Fruit fly (Drosophila melanogaster) whole organism, embryonic: Measurements from ENCODE around the gene LysB.

ENCODE experiments used
- Adf1 ChIP-seq: fragments of 200-800 bp; sonication (Bioruptor generic); IDR thresholded peaks from 2 replicates; pipeline ENCODE4 v1.3.6; 2022; ENCODE audit warnings: missing biosample characterization, missing genetic modification characterization
- Aef1 ChIP-seq: fragments of 200-800 bp; sonication (Bioruptor generic); IDR thresholded peaks from 3 replicates; pipeline ENCODE4 v1.3.6; 2022; ENCODE audit warnings: missing biosample characterization, missing genetic modification characterization
- CG10321 ChIP-seq: fragments of 200-800 bp; sonication (Bioruptor generic); IDR thresholded peaks from 2 replicates; pipeline ENCODE4 v1.3.6; 2022; ENCODE audit warnings: missing biosample characterization, missing genetic modification characterization
- CG10366 ChIP-seq: fragments of 200-800 bp; sonication (Bioruptor generic); IDR thresholded peaks from 2 replicates; pipeline ENCODE4 v1.3.6; 2022; ENCODE audit warnings: missing biosample characterization, missing genetic modification characterization
- CG13287 ChIP-seq: fragments of 200-800 bp; sonication (Bioruptor generic); IDR thresholded peaks from 2 replicates; pipeline ENCODE4 v1.3.6; 2022; ENCODE audit warnings: missing biosample characterization, missing genetic modification characterization; ENCODE audit not compliant: partially characterized antibody
- CG14441 ChIP-seq: fragments of 200-800 bp; sonication (Bioruptor generic); IDR thresholded peaks from 2 replicates; pipeline ENCODE4 v1.3.6; 2022; ENCODE audit warnings: missing biosample characterization, missing genetic modification characterization
- CG17385 ChIP-seq: fragments of 200-800 bp; sonication (Bioruptor generic); optimal IDR thresholded peaks from 3 replicates; lab custom pipeline; 2018; ENCODE audit warnings: missing biosample characterization, mild to moderate bottlenecking, missing genetic modification characterization
- CG1832 ChIP-seq: fragments of 200-800 bp; sonication (Bioruptor generic); optimal IDR thresholded peaks from 2 replicates; lab custom pipeline; 2017; ENCODE audit warnings: missing biosample characterization, mild to moderate bottlenecking, missing genetic modification characterization, inconsistent platforms
- CG3065 ChIP-seq: fragments of 200-800 bp; sonication (Bioruptor generic); optimal IDR thresholded peaks from 2 replicates; lab custom pipeline; 2016; ENCODE audit warnings: missing biosample characterization, missing genetic modification characterization
- CG3281 ChIP-seq: fragments of 200-800 bp; sonication (Bioruptor generic); optimal IDR thresholded peaks from 3 replicates; lab custom pipeline; 2017; ENCODE audit warnings: missing biosample characterization, mild to moderate bottlenecking, missing genetic modification characterization
- CG4360 ChIP-seq: fragments of 200-800 bp; sonication (Bioruptor generic); IDR thresholded peaks from 2 replicates; pipeline ENCODE4 v1.3.6; 2022; ENCODE audit warnings: missing biosample characterization, missing genetic modification characterization
- CG6791 ChIP-seq: fragments of 200-800 bp; sonication (Bioruptor generic); IDR thresholded peaks from 3 replicates; pipeline ENCODE4 v1.3.6; 2022; ENCODE audit warnings: missing biosample characterization, missing genetic modification characterization; ENCODE audit not compliant: partially characterized antibody
- CG8290 ChIP-seq, 3 experiments: fragments of 200-800 bp; sonication (Bioruptor generic); optimal IDR thresholded peaks; 2 replicates each; lab custom pipeline; 2016 to 2019; ENCODE audit warnings: missing biosample characterization in 3 of 3, missing genetic modification characterization in 3 of 3, mild to moderate bottlenecking in 2 of 3, moderate library complexity in 1 of 3
- CG8924 ChIP-seq: fragments of 200-800 bp; optimal IDR thresholded peaks from 3 replicates; lab custom pipeline; 2019; ENCODE audit warnings: missing biosample characterization, mild to moderate bottlenecking, missing genetic modification characterization, moderate library complexity
- CG9609 ChIP-seq: fragments of 200-800 bp; sonication (Bioruptor generic); optimal IDR thresholded peaks from 3 replicates; lab custom pipeline; 2016; ENCODE audit warnings: missing biosample characterization, missing genetic modification characterization
- CG9932 ChIP-seq: fragments of 200-800 bp; sonication (Bioruptor generic); IDR thresholded peaks from 2 replicates; pipeline ENCODE4 v1.3.6; 2022; ENCODE audit warnings: missing biosample characterization, missing genetic modification characterization
- D ChIP-seq, 2 experiments: fragments of 200-800 bp in 1 of 2; fragments of >200 bp in 1 of 2; sonication (Bioruptor generic) in 1 of 2; optimal IDR thresholded peaks; 2 replicates in 1 of 2; 3 replicates in 1 of 2; lab custom pipeline; 2017; ENCODE audit warnings: mild to moderate bottlenecking in 1 of 2, missing biosample characterization in 1 of 2, missing genetic modification characterization in 1 of 2, missing genetic modification reagents in 1 of 2
- Deaf1 ChIP-seq: fragments of 200-800 bp; optimal IDR thresholded peaks from 3 replicates; lab custom pipeline; 2019; ENCODE audit warnings: missing biosample characterization, mild to moderate bottlenecking, missing genetic modification characterization, moderate library complexity
- Drgx ChIP-seq: fragments of 200-800 bp; sonication (Bioruptor generic); IDR thresholded peaks from 2 replicates; pipeline ENCODE4 v1.3.6; 2022; ENCODE audit warnings: missing biosample characterization, missing genetic modification characterization
- Hr3 ChIP-seq: fragments of 200-800 bp; sonication (Bioruptor generic); optimal IDR thresholded peaks from 3 replicates; lab custom pipeline; 2016; ENCODE audit warnings: missing biosample characterization, missing genetic modification characterization
- Opbp ChIP-seq: fragments of 200-800 bp; sonication (Bioruptor generic); IDR thresholded peaks from 3 replicates; pipeline ENCODE4 v1.3.6; 2022; ENCODE audit warnings: missing biosample characterization, missing genetic modification characterization; ENCODE audit not compliant: partially characterized antibody
- Ptx1 ChIP-seq: fragments of 200-800 bp; sonication (Bioruptor generic); IDR thresholded peaks from 2 replicates; pipeline ENCODE4 v1.3.6; 2022; ENCODE audit warnings: missing biosample characterization, missing genetic modification characterization
- Side ChIP-seq: fragments of 200-800 bp; sonication (Bioruptor generic); optimal IDR thresholded peaks from 2 replicates; lab custom pipeline; 2016; ENCODE audit warnings: missing biosample characterization, missing genetic modification characterization
- Ssrp ChIP-seq: fragments of 200-800 bp; sonication (Bioruptor generic); optimal IDR thresholded peaks from 2 replicates; lab custom pipeline; 2018; ENCODE audit warnings: missing biosample characterization, mild to moderate bottlenecking, missing genetic modification characterization, moderate library complexity
- abd-A ChIP-seq: fragments of 200-800 bp; sonication (Bioruptor generic); optimal IDR thresholded peaks from 3 replicates; lab custom pipeline; 2019; ENCODE audit warnings: missing biosample characterization, mild to moderate bottlenecking, missing genetic modification characterization, moderate library complexity
- az2 ChIP-seq: fragments of 200-800 bp; sonication (Bioruptor generic); optimal IDR thresholded peaks from 3 replicates; lab custom pipeline; 2016; ENCODE audit warnings: missing biosample characterization, missing genetic modification characterization
- bsh ChIP-seq, 2 experiments: fragments of 200-800 bp; sonication (Bioruptor generic); optimal IDR thresholded peaks; 2 replicates each; lab custom pipeline; 2017 to 2018; ENCODE audit warnings: mild to moderate bottlenecking in 2 of 2, missing biosample characterization in 2 of 2, missing genetic modification characterization in 2 of 2, moderate library complexity in 1 of 2
- chif ChIP-seq, 2 experiments: fragments of 200-800 bp; sonication (Bioruptor generic); optimal IDR thresholded peaks; 3 replicates each; lab custom pipeline; 2016; ENCODE audit warnings: missing biosample characterization in 2 of 2, missing genetic modification characterization in 2 of 2
- corto ChIP-seq: fragments of 200-800 bp; sonication (Bioruptor generic); optimal IDR thresholded peaks from 2 replicates; lab custom pipeline; 2016; ENCODE audit warnings: missing biosample characterization, mild to moderate bottlenecking, missing genetic modification characterization, moderate library complexity
- crol ChIP-seq: fragments of 200-800 bp; sonication (Bioruptor generic); IDR thresholded peaks from 2 replicates; pipeline ENCODE4 v1.3.6; 2022; ENCODE audit warnings: missing biosample characterization, missing genetic modification characterization
- dmrt11E ChIP-seq: fragments of 200-800 bp; sonication (Bioruptor generic); optimal IDR thresholded peaks from 3 replicates; lab custom pipeline; 2018; ENCODE audit warnings: missing biosample characterization, mild to moderate bottlenecking, missing genetic modification characterization, moderate library complexity
- ftz-f1 ChIP-seq: fragments of 200-800 bp; sonication (Bioruptor generic); optimal IDR thresholded peaks from 2 replicates; lab custom pipeline; 2016; ENCODE audit warnings: missing biosample characterization, missing genetic modification characterization
- fu2 ChIP-seq: fragments of 200-800 bp; sonication (Bioruptor generic); optimal IDR thresholded peaks from 2 replicates; lab custom pipeline; 2016; ENCODE audit warnings: missing biosample characterization, missing genetic modification characterization
- gro ChIP-seq: fragments of 200-800 bp; sonication (Bioruptor generic); optimal IDR thresholded peaks from 2 replicates; lab custom pipeline; 2016; ENCODE audit warnings: missing biosample characterization, missing genetic modification characterization
- gsb-n ChIP-seq: fragments of 200-800 bp; sonication (Bioruptor generic); optimal IDR thresholded peaks from 3 replicates; lab custom pipeline; 2018; ENCODE audit warnings: missing biosample characterization, mild to moderate bottlenecking, missing genetic modification characterization
- kay ChIP-seq: fragments of 200-800 bp; sonication (Bioruptor generic); optimal IDR thresholded peaks from 2 replicates; lab custom pipeline; 2016; ENCODE audit warnings: missing biosample characterization, missing genetic modification characterization
- kni ChIP-seq: fragments of 200-800 bp; sonication (Bioruptor generic); optimal IDR thresholded peaks from 3 replicates; lab custom pipeline; 2017; ENCODE audit warnings: mild to moderate bottlenecking, missing biosample characterization, missing genetic modification reagents, missing genetic modification characterization
- lmd ChIP-seq: fragments of 200-800 bp; sonication (Bioruptor generic); IDR thresholded peaks from 2 replicates; pipeline ENCODE4 v1.3.6; 2022; ENCODE audit warnings: missing biosample characterization, missing genetic modification characterization
- nom ChIP-seq: fragments of 200-800 bp; sonication (Bioruptor generic); optimal IDR thresholded peaks from 2 replicates; lab custom pipeline; 2017; ENCODE audit warnings: missing biosample characterization, missing genetic modification characterization, mild to moderate bottlenecking, moderate library complexity, missing genetic modification reagents
- pros ChIP-seq: fragments of 200-800 bp; sonication (Bioruptor generic); optimal IDR thresholded peaks from 3 replicates; lab custom pipeline; 2019; ENCODE audit warnings: missing biosample characterization, mild to moderate bottlenecking, missing genetic modification characterization, moderate library complexity
- psq ChIP-seq: fragments of 200-800 bp; sonication (Bioruptor generic); optimal IDR thresholded peaks from 2 replicates; lab custom pipeline; 2017; ENCODE audit warnings: missing biosample characterization, missing genetic modification characterization
- rib ChIP-seq: fragments of 200-800 bp; sonication (Bioruptor generic); IDR thresholded peaks from 2 replicates; pipeline ENCODE4 v1.3.6; 2022; ENCODE audit warnings: missing biosample characterization, missing genetic modification characterization
- scrt ChIP-seq: fragments of 200-800 bp; sonication (Bioruptor generic); optimal IDR thresholded peaks from 2 replicates; lab custom pipeline; 2018; ENCODE audit warnings: missing biosample characterization, mild to moderate bottlenecking, missing genetic modification characterization, moderate library complexity
- vnd ChIP-seq: fragments of 200-800 bp; sonication (Bioruptor generic); IDR thresholded peaks from 3 replicates; pipeline ENCODE4 v1.3.6; 2022; ENCODE audit warnings: missing biosample characterization, missing genetic modification characterization; ENCODE audit not compliant: partially characterized antibody
- vvl ChIP-seq: fragments of 200-800 bp; sonication (Bioruptor generic); IDR thresholded peaks from 2 replicates; pipeline ENCODE4 v1.3.6; 2022; ENCODE audit warnings: missing biosample characterization, missing genetic modification characterization

Gene LysB

DNA sequence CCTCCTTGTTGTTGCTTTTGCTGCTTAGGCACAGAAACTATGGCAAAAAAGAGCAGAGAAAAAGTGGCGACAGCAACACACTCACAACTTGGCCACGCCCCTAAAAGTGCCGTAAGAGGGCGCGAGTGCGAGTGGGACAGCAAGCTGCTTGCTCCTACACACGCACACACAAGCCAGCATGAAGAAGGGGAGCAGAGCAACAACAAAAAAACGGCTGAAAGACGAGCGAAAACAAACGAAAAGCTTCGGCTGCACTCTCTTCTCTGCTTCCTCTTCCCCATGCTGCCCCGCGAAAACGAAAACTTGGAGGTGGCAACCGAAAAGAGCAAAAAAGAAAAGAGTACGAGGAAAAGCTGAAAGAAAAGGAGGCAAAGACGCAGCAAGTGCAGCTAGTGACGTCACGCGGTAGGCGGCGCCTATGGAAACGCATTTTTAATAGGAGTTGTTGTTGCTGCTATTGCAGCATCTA is 29.0 kb upstream of the LysB start (continued):
- TF ChIP-seq psq (peak; percentile 20), crol (peak; percentile 88), CG4360 (GFP tag; lab: Robert Waterston, UW) (peak; percentile 86), CG3281 (no peak), D (optimal IDR thresholded peaks at IDR 0.05; lab: Kevin White, UChicago) (peak; percentile 8), D (GFP tag; optimal IDR thresholded peaks at IDR 0.05; lab: Kevin White, UChicago) (no peak), gsb-n (tag; lab: Kevin White, UChicago) (no peak), vnd (GFP tag; lab: Robert Waterston, UW) (no peak), chif (GFP tag; optimal IDR thresholded peaks at IDR 0.05; lab: Kevin White, UChicago) (no peak), CG14441 (GFP tag; lab: Robert Waterston, UW) (no peak), CG10366 (GFP tag; lab: Robert Waterston, UW) (no peak), gro (GFP tag; lab: Kevin White, UChicago) (no peak), nom (GFP tag; lab: Kevin White, UChicago) (peak; percentile 62), lmd (GFP tag; lab: Robert Waterston, UW) (no peak), CG9932 (no peak), Hr3 (no peak), abd-A (tag; lab: Kevin White, UChicago) (peak; percentile 23), Deaf1 (tag; lab: Kevin White, UChicago) (peak; percentile 97), Ssrp (tag; lab: Kevin White, UChicago) (no peak), Opbp (GFP tag; lab: Robert Waterston, UW) (0 out of 3 replicates have a peak, but pooled peaks have one; percentile 43), CG10321 (GFP tag; lab: Robert Waterston, UW) (peak; percentile 96), Aef1 (GFP tag; lab: Robert Waterston, UW) (peak; percentile 88), az2 (GFP tag; lab: Kevin White, UChicago) (no peak), CG3065 (GFP tag; lab: Kevin White, UChicago) (peak; percentile 86), CG13287 (GFP tag; lab: Robert Waterston, UW) (peak; percentile 47; the same call in 1 of the 2 replicates), CG9609 (GFP tag; lab: Kevin White, UChicago) (no peak), pros (peak; percentile 39), scrt (no peak), CG8924 (tag; lab: Kevin White, UChicago) (no peak), CG6791 (GFP tag; lab: Robert Waterston, UW) (0 out of 3 replicates have a peak, but pooled peaks have one; percentile 31), bsh (GFP tag; optimal IDR thresholded peaks at IDR 0.05; lab: Kevin White, UChicago) (peak in 1 of 2 experiments; percentile 40), CG1832 (GFP tag; lab: Kevin White, UChicago) (peak; percentile 87), Ptx1 (GFP tag; lab: Robert Waterston, UW) (no peak), fu2 (GFP tag; lab: Kevin White, UChicago) (no peak), kni (no peak), CG17385 (peak; percentile 86), ftz-f1 (GFP tag; lab: Kevin White, UChicago) (peak; percentile 14), CG8290 (GFP tag; optimal IDR thresholded peaks at IDR 0.05; lab: Kevin White, UChicago) (no peak), CG8290 (tag; optimal IDR thresholded peaks at IDR 0.05; lab: Kevin White, UChicago) (no peak), Adf1 (GFP tag; lab: Robert Waterston, UW) (peak; percentile 87), dmrt11E (tag; lab: Kevin White, UChicago) (no peak), kay (GFP tag; lab: Kevin White, UChicago) (no peak), vvl (GFP tag; lab: Robert Waterston, UW) (peak; percentile 64), corto (GFP tag; lab: Kevin White, UChicago) (no peak), Side (GFP tag; lab: Kevin White, UChicago) (no peak), Drgx (GFP tag; lab: Robert Waterston, UW) (peak; percentile 55), rib (GFP tag; lab: Robert Waterston, UW) (peak; percentile 40; the same call in 1 of the 2 replicates)
